Fruit fly (Drosophila melanogaster) S2 (cell line): ENCODE data around the gene Desat2.

Experiments
- CG8478 ChIP-seq: fragments of >200 bp; optimal IDR thresholded peaks from 2 replicates; lab custom pipeline; 2018
- CTCF ChIP-seq, 2 experiments: fragments of >200 bp; optimal IDR thresholded peaks; 2 replicates each; lab custom pipeline; 2018

- TF ChIP-seq CG8478 (lab: Kevin White, UChicago) (no peak), CTCF (optimal IDR thresholded peaks at IDR 0.05; lab: Kevin White, UChicago) (no peak)
Measured at dm6 chr3R:12406235-12407196, 29.5 kb upstream of the Desat2 start, which contains the start of gene CG5167.
